Fruit fly (Drosophila melanogaster) whole organism, embryonic: ENCODE results near the gene CG13700.

ENCODE experiments used
- Ada2b ChIP-seq: fragments of 200-800 bp; sonication (Bioruptor generic); IDR thresholded peaks from 2 replicates; pipeline ENCODE4 v1.3.6; 2022; ENCODE audit warnings: missing biosample characterization, missing genetic modification characterization
- Awh ChIP-seq: fragments of 200-800 bp; sonication (Bioruptor generic); IDR thresholded peaks from 2 replicates; pipeline ENCODE4, ENCODE4 v1.3.6; 2022; ENCODE audit warnings: missing biosample characterization, missing genetic modification characterization
- Bdp1 ChIP-seq: fragments of 200-800 bp; sonication (Bioruptor generic); optimal IDR thresholded peaks from 3 replicates; lab custom pipeline; 2016; ENCODE audit warnings: missing biosample characterization, missing genetic modification characterization
- CG1024 ChIP-seq: fragments of 200-800 bp; sonication (Bioruptor generic); IDR thresholded peaks from 2 replicates; pipeline ENCODE4 v1.3.6; 2022; ENCODE audit warnings: missing biosample characterization, missing genetic modification characterization
- CG11695 ChIP-seq: fragments of 200-800 bp; sonication (Bioruptor generic); IDR thresholded peaks from 3 replicates; pipeline ENCODE4 v1.3.6; 2022; ENCODE audit warnings: missing biosample characterization, missing genetic modification characterization
- CG12236 ChIP-seq: fragments of 200-800 bp; sonication (Bioruptor generic); optimal IDR thresholded peaks from 2 replicates; lab custom pipeline; 2016; ENCODE audit warnings: missing biosample characterization, missing genetic modification characterization
- CG12391 ChIP-seq: fragments of 200-800 bp; sonication (Bioruptor generic); optimal IDR thresholded peaks from 3 replicates; lab custom pipeline; 2018; ENCODE audit warnings: missing biosample characterization, mild to moderate bottlenecking, missing genetic modification characterization, moderate library complexity
- CG13624 ChIP-seq: fragments of 200-800 bp; sonication (Bioruptor generic); optimal IDR thresholded peaks from 2 replicates; lab custom pipeline; 2016; ENCODE audit warnings: missing biosample characterization, missing genetic modification characterization
- CG14667 ChIP-seq: fragments of 200-800 bp; sonication (Bioruptor generic); IDR thresholded peaks from 2 replicates; pipeline ENCODE4 v1.3.6; 2022; ENCODE audit warnings: missing biosample characterization, missing genetic modification characterization
- CG18262 ChIP-seq: fragments of 200-800 bp; optimal IDR thresholded peaks from 3 replicates; lab custom pipeline; 2019; ENCODE audit warnings: missing biosample characterization, mild to moderate bottlenecking, missing genetic modification characterization, moderate library complexity
- CG1832 ChIP-seq: fragments of 200-800 bp; sonication (Bioruptor generic); optimal IDR thresholded peaks from 2 replicates; lab custom pipeline; 2017; ENCODE audit warnings: missing biosample characterization, mild to moderate bottlenecking, missing genetic modification characterization, inconsistent platforms
- CG2202 ChIP-seq: fragments of 200-800 bp; sonication (Bioruptor generic); optimal IDR thresholded peaks from 2 replicates; lab custom pipeline; 2018; ENCODE audit warnings: missing biosample characterization, mild to moderate bottlenecking, missing genetic modification characterization
- CG2889 ChIP-seq: fragments of 200-800 bp; sonication (Bioruptor generic); IDR thresholded peaks from 3 replicates; pipeline ENCODE4 v1.3.6; 2022; ENCODE audit warnings: missing biosample characterization, missing genetic modification characterization
- CG3995 ChIP-seq: fragments of 200-800 bp; sonication (Bioruptor generic); optimal IDR thresholded peaks from 3 replicates; lab custom pipeline; 2016; ENCODE audit warnings: missing biosample characterization, missing genetic modification characterization
- CG4404 ChIP-seq: fragments of 200-800 bp; sonication (Bioruptor generic); IDR thresholded peaks from 2 replicates; pipeline ENCODE4 v1.3.6; 2022; ENCODE audit warnings: missing biosample characterization, missing genetic modification characterization
- CG4730 ChIP-seq: fragments of 200-800 bp; sonication (Bioruptor generic); IDR thresholded peaks from 2 replicates; pipeline ENCODE4 v1.3.6; 2022; ENCODE audit warnings: missing biosample characterization, missing genetic modification characterization
- CG7786 ChIP-seq: fragments of 200-800 bp; sonication (Bioruptor generic); optimal IDR thresholded peaks from 2 replicates; lab custom pipeline; 2016; ENCODE audit warnings: missing biosample characterization, missing genetic modification characterization
- CG7928 ChIP-seq: fragments of 200-800 bp; sonication (Bioruptor generic); optimal IDR thresholded peaks from 2 replicates; lab custom pipeline; 2017; ENCODE audit warnings: missing biosample characterization, mild to moderate bottlenecking, missing genetic modification characterization
- CG8924 ChIP-seq: fragments of 200-800 bp; optimal IDR thresholded peaks from 3 replicates; lab custom pipeline; 2019; ENCODE audit warnings: missing biosample characterization, mild to moderate bottlenecking, missing genetic modification characterization, moderate library complexity
- CG9609 ChIP-seq: fragments of 200-800 bp; sonication (Bioruptor generic); optimal IDR thresholded peaks from 3 replicates; lab custom pipeline; 2016; ENCODE audit warnings: missing biosample characterization, missing genetic modification characterization
- CG9932 ChIP-seq: fragments of 200-800 bp; sonication (Bioruptor generic); IDR thresholded peaks from 2 replicates; pipeline ENCODE4 v1.3.6; 2022; ENCODE audit warnings: missing biosample characterization, missing genetic modification characterization
- CHES-1-like ChIP-seq: fragments of 200-800 bp; sonication (Bioruptor generic); optimal IDR thresholded peaks from 2 replicates; lab custom pipeline; 2016; ENCODE audit warnings: missing biosample characterization, missing genetic modification characterization
- Dip3 ChIP-seq: fragments of 200-800 bp; sonication (Bioruptor generic); optimal IDR thresholded peaks from 3 replicates; lab custom pipeline; 2016; ENCODE audit warnings: missing biosample characterization, missing genetic modification characterization
- Dref ChIP-seq: fragments of 200-800 bp; sonication (Bioruptor generic); IDR thresholded peaks from 2 replicates; pipeline ENCODE4 v1.3.6; 2022; ENCODE audit warnings: missing biosample characterization, missing genetic modification characterization
- Elba2 ChIP-seq: fragments of 200-800 bp; sonication (Bioruptor generic); optimal IDR thresholded peaks from 3 replicates; lab custom pipeline; 2016; ENCODE audit warnings: missing biosample characterization, missing genetic modification characterization
- Ets97D ChIP-seq: fragments of 200-800 bp; sonication (Bioruptor generic); optimal IDR thresholded peaks from 3 replicates; lab custom pipeline; 2016; ENCODE audit warnings: missing biosample characterization, missing genetic modification characterization
- Opbp ChIP-seq: fragments of 200-800 bp; sonication (Bioruptor generic); IDR thresholded peaks from 3 replicates; pipeline ENCODE4 v1.3.6; 2022; ENCODE audit warnings: missing biosample characterization, missing genetic modification characterization; ENCODE audit not compliant: partially characterized antibody
- Optix ChIP-seq: fragments of 200-800 bp; sonication (Bioruptor generic); IDR thresholded peaks from 3 replicates; pipeline ENCODE4 v1.3.6; 2022; ENCODE audit warnings: missing biosample characterization, missing genetic modification characterization
- Poxn ChIP-seq: fragments of 200-800 bp; sonication (Bioruptor generic); IDR thresholded peaks from 2 replicates; pipeline ENCODE4 v1.3.6; 2022; ENCODE audit warnings: missing biosample characterization, missing genetic modification characterization
- Vsx1 ChIP-seq: fragments of 200-800 bp; sonication (Bioruptor generic); optimal IDR thresholded peaks from 2 replicates; lab custom pipeline; 2017; ENCODE audit warnings: missing biosample characterization, mild to moderate bottlenecking, missing genetic modification characterization, missing genetic modification reagents
- Xrp1 ChIP-seq: fragments of 200-800 bp; sonication (Bioruptor generic); IDR thresholded peaks from 2 replicates; pipeline ENCODE4 v1.3.6; 2022; ENCODE audit warnings: missing biosample characterization, missing genetic modification characterization
- ab ChIP-seq: fragments of 200-800 bp; sonication (Bioruptor generic); optimal IDR thresholded peaks from 2 replicates; lab custom pipeline; 2016; ENCODE audit warnings: missing biosample characterization, missing genetic modification characterization
- chinmo ChIP-seq: fragments of 200-800 bp; sonication (Bioruptor generic); IDR thresholded peaks from 4 replicates; pipeline ENCODE4 v1.3.6; 2022; ENCODE audit warnings: missing biosample characterization, missing genetic modification characterization; ENCODE audit not compliant: partially characterized antibody
- chm ChIP-seq: fragments of 200-800 bp; sonication (Bioruptor generic); IDR thresholded peaks from 2 replicates; pipeline ENCODE4 v1.3.6; 2022; ENCODE audit warnings: missing biosample characterization, missing genetic modification characterization
- dmrt11E ChIP-seq: fragments of 200-800 bp; sonication (Bioruptor generic); optimal IDR thresholded peaks from 3 replicates; lab custom pipeline; 2018; ENCODE audit warnings: missing biosample characterization, mild to moderate bottlenecking, missing genetic modification characterization, moderate library complexity
- dpn ChIP-seq, 2 experiments: fragments of 200-800 bp; sonication (Bioruptor generic); optimal IDR thresholded peaks; 3 replicates each; lab custom pipeline; 2016; ENCODE audit warnings: missing biosample characterization in 2 of 2, missing genetic modification characterization in 2 of 2
- gem ChIP-seq: fragments of 200-800 bp; sonication (Bioruptor generic); optimal IDR thresholded peaks from 2 replicates; lab custom pipeline; 2019; ENCODE audit warnings: missing biosample characterization, mild to moderate bottlenecking, missing genetic modification characterization, moderate library complexity
- gfzf ChIP-seq: fragments of 200-800 bp; sonication (Bioruptor generic); optimal IDR thresholded peaks from 2 replicates; lab custom pipeline; 2016; ENCODE audit warnings: missing biosample characterization, mild to moderate bottlenecking, missing genetic modification characterization, moderate library complexity
- jing ChIP-seq: fragments of 200-800 bp; sonication (Bioruptor generic); optimal IDR thresholded peaks from 2 replicates; lab custom pipeline; 2018; ENCODE audit warnings: missing biosample characterization, mild to moderate bottlenecking, missing genetic modification characterization
- lbe ChIP-seq: fragments of 200-800 bp; sonication (Bioruptor generic); optimal IDR thresholded peaks from 2 replicates; lab custom pipeline; 2016; ENCODE audit warnings: missing biosample characterization, mild to moderate bottlenecking, missing genetic modification characterization
- lmd ChIP-seq: fragments of 200-800 bp; sonication (Bioruptor generic); IDR thresholded peaks from 2 replicates; pipeline ENCODE4 v1.3.6; 2022; ENCODE audit warnings: missing biosample characterization, missing genetic modification characterization
- pan ChIP-seq, 4 experiments: fragments of >200 bp in 3 of 4; fragments of 200-800 bp in 1 of 4; sonication (Bioruptor generic) in 1 of 4; optimal IDR thresholded peaks in 3 of 4; IDR thresholded peaks in 1 of 4; 2 replicates each; pipeline versions ENCODE4 v1.3.6 to Lab custom; 2017 to 2022; ENCODE audit warnings: missing biosample characterization in 2 of 4, missing genetic modification characterization in 2 of 4, mixed read lengths in 1 of 4
- phol ChIP-seq: fragments of 200-800 bp; sonication (Bioruptor generic); optimal IDR thresholded peaks from 3 replicates; lab custom pipeline; 2018; ENCODE audit warnings: missing biosample characterization, mild to moderate bottlenecking, missing genetic modification characterization, moderate library complexity
- salm ChIP-seq: fragments of 200-800 bp; sonication (Bioruptor generic); optimal IDR thresholded peaks from 2 replicates; lab custom pipeline; 2018; ENCODE audit warnings: missing biosample characterization, mild to moderate bottlenecking, missing genetic modification characterization
- sens ChIP-seq: fragments of 200-800 bp; sonication (Bioruptor generic); peaks from one replicate; lab custom pipeline; 2016; ENCODE audit warnings: missing biosample characterization, missing genetic modification characterization
- stwl ChIP-seq: fragments of 200-800 bp; sonication (Bioruptor generic); optimal IDR thresholded peaks from 3 replicates; lab custom pipeline; 2018; ENCODE audit warnings: missing biosample characterization, mild to moderate bottlenecking, missing genetic modification characterization, moderate library complexity
- trh ChIP-seq: fragments of 200-800 bp; sonication (Bioruptor generic); optimal IDR thresholded peaks from 2 replicates; lab custom pipeline; 2016; ENCODE audit warnings: missing biosample characterization, missing genetic modification characterization
- vnd ChIP-seq: fragments of 200-800 bp; sonication (Bioruptor generic); IDR thresholded peaks from 3 replicates; pipeline ENCODE4 v1.3.6; 2022; ENCODE audit warnings: missing biosample characterization, missing genetic modification characterization; ENCODE audit not compliant: partially characterized antibody
- zf30C ChIP-seq: fragments of 200-800 bp; sonication (Bioruptor generic); optimal IDR thresholded peaks from 3 replicates; lab custom pipeline; 2018; ENCODE audit warnings: missing biosample characterization, mild to moderate bottlenecking, missing genetic modification characterization

The CG13700 gene

DNA sequence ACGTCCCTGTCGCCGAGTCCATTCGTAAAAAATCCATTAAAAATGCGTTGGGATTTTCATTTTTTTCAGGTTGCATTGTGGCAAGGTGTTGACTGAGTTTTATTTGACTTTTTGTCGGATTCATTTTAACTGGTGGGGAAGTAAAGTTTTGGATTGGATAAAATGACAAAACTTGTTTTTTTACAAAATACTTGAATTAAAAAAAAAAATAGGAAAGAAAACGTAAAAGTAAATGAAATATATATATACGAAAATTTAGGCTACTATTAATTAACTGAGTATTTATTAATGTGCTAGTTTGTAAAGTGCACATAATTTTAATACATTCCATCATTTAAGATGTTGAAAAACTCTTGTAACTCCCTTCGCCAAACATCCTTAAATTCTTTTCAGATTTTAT, 24.5 kb downstream of the CG13700 start (continued):
- TF ChIP-seq vnd (GFP tag; lab: Robert Waterston, UW) = no peak
- no peak for TF ChIP-seq jing (GFP tag; lab: Kevin White, UChicago)
- TF ChIP-seq Xrp1 (GFP tag; lab: Robert Waterston, UW) = no peak
- no peak for TF ChIP-seq CG2889 (GFP tag; lab: Robert Waterston, UW)
- TF ChIP-seq, all 482 proteins: peak for 0

- peak; percentile 9 for TF ChIP-seq CG18262 (tag; lab: Kevin White, UChicago)
- TF ChIP-seq CG8924 (tag; lab: Kevin White, UChicago) = no peak
- peak; percentile 33 for TF ChIP-seq gem
- TF ChIP-seq gfzf (GFP tag; lab: Kevin White, UChicago) = no peak
- peak; percentile 83 for TF ChIP-seq sens (GFP tag; lab: Kevin White, UChicago)
- no peak for TF ChIP-seq CG7786 (GFP tag; lab: Kevin White, UChicago)
- TF ChIP-seq CG9609 (GFP tag; lab: Kevin White, UChicago) = no peak
- no peak for TF ChIP-seq phol (tag; lab: Kevin White, UChicago)
- TF ChIP-seq Vsx1 (GFP tag; lab: Kevin White, UChicago) = no peak
- TF ChIP-seq Bdp1 (GFP tag; lab: Kevin White, UChicago) = no peak
- TF ChIP-seq pan (optimal IDR thresholded peaks at IDR 0.05; lab: Kevin White, UChicago) = peak in 1 of 2 experiments; percentile 20
- no peak for TF ChIP-seq pan (GFP tag; optimal IDR thresholded peaks at IDR 0.05 in 1 of 2, IDR thresholded peaks at IDR 0.05 in 1 of 2)
- no peak for TF ChIP-seq CG1832
- no peak for TF ChIP-seq CG12236
- no peak for TF ChIP-seq CHES-1-like (GFP tag; lab: Kevin White, UChicago)
- no peak for TF ChIP-seq chinmo
- TF ChIP-seq dmrt11E = peak; percentile 33
- no peak for TF ChIP-seq Ada2b (GFP tag; lab: Robert Waterston, UW)
- no peak for TF ChIP-seq CG3995 (GFP tag; lab: Kevin White, UChicago)
- TF ChIP-seq, all 482 proteins: peak for 5
Observed at dm6 chr3L:18275888-18276287, 25.2 kb downstream of the CG13700 start.

dm6 chr3L:18274188-18274587, 26.9 kb downstream of the CG13700 start:
- no peak for TF ChIP-seq CG7928 (GFP tag; lab: Kevin White, UChicago)
- TF ChIP-seq CG4404 = peak; percentile 61
- TF ChIP-seq trh (GFP tag; lab: Kevin White, UChicago) = no peak
- TF ChIP-seq CG2202 = no peak
- no peak for TF ChIP-seq Dref (GFP tag; lab: Robert Waterston, UW)
- no peak for TF ChIP-seq stwl (tag; lab: Kevin White, UChicago)
- TF ChIP-seq lbe (GFP tag; lab: Kevin White, UChicago) = no peak
- no peak for TF ChIP-seq ab (GFP tag; lab: Kevin White, UChicago)
- no peak for TF ChIP-seq Dip3 (GFP tag; lab: Kevin White, UChicago)
- no peak for TF ChIP-seq salm (tag; lab: Kevin White, UChicago)
- 0 out of 3 replicates have a peak, but pooled peaks have one; percentile 42 for TF ChIP-seq CG11695 (GFP tag; lab: Robert Waterston, UW)
- peak; percentile 71 for TF ChIP-seq dmrt11E
- TF ChIP-seq pan (optimal IDR thresholded peaks at IDR 0.05; lab: Kevin White, UChicago) = no peak
- no peak for TF ChIP-seq pan (GFP tag; optimal IDR thresholded peaks at IDR 0.05 in 1 of 2, IDR thresholded peaks at IDR 0.05 in 1 of 2)
- TF ChIP-seq Optix = no peak
- TF ChIP-seq Poxn (GFP tag; lab: Robert Waterston, UW) = no peak
- TF ChIP-seq CG12391 (tag; lab: Kevin White, UChicago) = peak; percentile 52
- TF ChIP-seq zf30C (GFP tag; lab: Kevin White, UChicago) = no peak
- TF ChIP-seq CG14667 (GFP tag; lab: Robert Waterston, UW) = no peak
- no peak for TF ChIP-seq CG4730 (GFP tag; lab: Robert Waterston, UW)
- no peak for TF ChIP-seq CG9932 (GFP tag; lab: Robert Waterston, UW)
- no peak for TF ChIP-seq Opbp (GFP tag; lab: Robert Waterston, UW)
- no peak for TF ChIP-seq CG1024 (GFP tag; lab: Robert Waterston, UW)
- TF ChIP-seq lmd (GFP tag; lab: Robert Waterston, UW) = no peak
- no peak for TF ChIP-seq chm (GFP tag; lab: Robert Waterston, UW)
- no peak for TF ChIP-seq Ets97D
- TF ChIP-seq sens (GFP tag; lab: Kevin White, UChicago) = peak; percentile 60
- TF ChIP-seq Awh (GFP tag; lab: Robert Waterston, UW) = no peak
- peak; percentile 5 for TF ChIP-seq Elba2 (GFP tag; lab: Kevin White, UChicago)
- no peak for TF ChIP-seq dpn (GFP tag; optimal IDR thresholded peaks at IDR 0.05; lab: Kevin White, UChicago)
- no peak for TF ChIP-seq CG13624 (GFP tag; lab: Kevin White, UChicago)
